Fruit fly (Drosophila melanogaster) whole organism, wandering third instar larva: ENCODE results near the gene CG2147.

Experiments
- Dif ChIP-seq: fragments of 200-275, 200-300 bp; sonication (Bioruptor generic); optimal IDR thresholded peaks from 2 replicates; lab custom pipeline; 2018; ENCODE audit warnings: missing biosample characterization, missing genetic modification characterization; ENCODE audit not compliant: partially characterized antibody
- Rel ChIP-seq, 2 experiments: fragments of 200-800 bp; sonication (Bioruptor generic) in 1 of 2; optimal IDR thresholded peaks; 2 replicates in 1 of 2; 3 replicates in 1 of 2; lab custom pipeline; 2016 to 2019; ENCODE audit warnings: mild to moderate bottlenecking in 2 of 2, missing biosample characterization in 2 of 2, missing genetic modification characterization in 2 of 2, moderate library complexity in 1 of 2

dm6 chrX:8206561-8206960 is 33.9 kb upstream of the CG2147 start:
- TF ChIP-seq Dif (GFP tag; lab: Kevin White, UChicago) (no peak), Rel (GFP tag; optimal IDR thresholded peaks at IDR 0.05; lab: Kevin White, UChicago) (no peak), Rel (tag; optimal IDR thresholded peaks at IDR 0.05; lab: Kevin White, UChicago) (no peak)
